Worm (Caenorhabditis elegans) whole organism, young adult: Measurements from ENCODE around the gene mel-28.

ENCODE experiments used
- B0261.1 ChIP-seq: sonication (generic microtip); optimal IDR thresholded peaks from 2 replicates; lab custom pipeline; 2016; ENCODE audit warnings: mild to moderate bottlenecking, missing genetic modification characterization, moderate library complexity, missing compliant biosample characterization
- D2030.7 ChIP-seq: fragments of 200-800 bp; sonication (Bioruptor generic); IDR thresholded peaks from 2 replicates; pipeline ENCODE4 v1.3.6; 2022; ENCODE audit warnings: missing genetic modification reagents, missing genetic modification characterization, missing compliant biosample characterization
- F37B4.10 ChIP-seq: fragments of 200-800 bp; sonication (Bioruptor generic); IDR thresholded peaks from 2 replicates; pipeline ENCODE4 v1.3.6; 2022; ENCODE audit warnings: missing genetic modification characterization, missing compliant biosample characterization
- F39B2.1 ChIP-seq: fragments of 200-800 bp; sonication (Bioruptor generic); IDR thresholded peaks from 2 replicates; pipeline ENCODE4 v1.3.6; 2022; ENCODE audit warnings: missing genetic modification reagents, missing genetic modification characterization, missing compliant biosample characterization
- F49E8.2 ChIP-seq: sonication (generic microtip); optimal IDR thresholded peaks from 3 replicates; lab custom pipeline; 2017; ENCODE audit warnings: missing genetic modification characterization, mild to moderate bottlenecking, missing compliant biosample characterization, antibody characterized with exemption, moderate library complexity; ENCODE audit not compliant: insufficient read depth
- F57C9.4 ChIP-seq: sonication (generic microtip); optimal IDR thresholded peaks from 2 replicates; lab custom pipeline; 2017; ENCODE audit warnings: mild to moderate bottlenecking, missing genetic modification characterization, missing compliant biosample characterization
- K11D2.4 ChIP-seq: fragments of 200-800 bp; sonication (Bioruptor generic); IDR thresholded peaks from 2 replicates; pipeline ENCODE4 v1.3.6; 2022; ENCODE audit warnings: missing genetic modification reagents, missing genetic modification characterization, missing compliant biosample characterization
- akir-1 ChIP-seq: fragments of 200-800 bp; sonication (Bioruptor generic); optimal IDR thresholded peaks from 2 replicates; lab custom pipeline; 2018; ENCODE audit warnings: mild to moderate bottlenecking, missing genetic modification characterization, moderate library complexity, missing compliant biosample characterization
- ama-1 ChIP-seq, 3 experiments: fragments of 150-350 bp in 1 of 3; sonication (generic microtip) in 2 of 3; optimal IDR thresholded peaks; 2 replicates each; lab custom pipeline; 2014 to 2018; ENCODE audit warnings: missing biosample characterization in 2 of 3, missing genetic modification characterization in 2 of 3, missing genetic modification reagents in 2 of 3
- aptf-3 ChIP-seq: fragments of 200-800 bp; sonication (Bioruptor generic); IDR thresholded peaks from 2 replicates; pipeline ENCODE4 v1.3.6; 2022; ENCODE audit warnings: missing genetic modification characterization, missing compliant biosample characterization
- athp-1 ChIP-seq: sonication (generic microtip); optimal IDR thresholded peaks from 2 replicates; lab custom pipeline; 2017; ENCODE audit warnings: mild to moderate bottlenecking, missing genetic modification characterization, missing compliant biosample characterization
- bed-1 ChIP-seq: fragments of 200-800 bp; sonication (Bioruptor generic); IDR thresholded peaks from 2 replicates; pipeline ENCODE4 v1.3.6; 2022; ENCODE audit warnings: missing genetic modification reagents, missing genetic modification characterization, missing compliant biosample characterization
- bed-2 ChIP-seq: fragments of 200-800 bp; sonication (Bioruptor generic); IDR thresholded peaks from 2 replicates; pipeline ENCODE4 v1.3.6; 2022; ENCODE audit warnings: missing genetic modification reagents, missing genetic modification characterization, missing compliant biosample characterization
- ccch-3 ChIP-seq: fragments of 200-800 bp; sonication (Bioruptor generic); optimal IDR thresholded peaks from 2 replicates; lab custom pipeline; 2018; ENCODE audit warnings: mild to moderate bottlenecking, missing genetic modification characterization, missing compliant biosample characterization
- cebp-2 ChIP-seq: fragments of 200-800 bp; sonication (Bioruptor generic); IDR thresholded peaks from 2 replicates; pipeline ENCODE4 v1.3.6; 2022; ENCODE audit warnings: missing genetic modification characterization, missing compliant biosample characterization
- ceh-40 ChIP-seq: fragments of 200-800 bp; sonication (Bioruptor generic); IDR thresholded peaks from 2 replicates; pipeline ENCODE4 v1.3.6; 2022; ENCODE audit warnings: missing genetic modification characterization, missing compliant biosample characterization
- ceh-58 ChIP-seq: fragments of 200-800 bp; sonication (Bioruptor generic); IDR thresholded peaks from 2 replicates; pipeline ENCODE4 v1.3.6; 2022; ENCODE audit warnings: missing genetic modification characterization, missing compliant biosample characterization
- ceh-79 ChIP-seq: sonication (generic microtip); optimal IDR thresholded peaks from 2 replicates; lab custom pipeline; 2017; ENCODE audit warnings: mild to moderate bottlenecking, missing genetic modification characterization, missing compliant biosample characterization
- ceh-91 ChIP-seq: fragments of 200-800 bp; sonication (Bioruptor generic); IDR thresholded peaks from 2 replicates; pipeline ENCODE4 v1.3.6; 2022; ENCODE audit warnings: missing genetic modification reagents, missing genetic modification characterization, missing compliant biosample characterization
- chd-7 ChIP-seq: sonication (generic microtip); optimal IDR thresholded peaks from 2 replicates; lab custom pipeline; 2016; ENCODE audit warnings: mild to moderate bottlenecking, missing genetic modification characterization, moderate library complexity, missing compliant biosample characterization
- efl-1 ChIP-seq: fragments of 150-350 bp; optimal IDR thresholded peaks from 2 replicates; lab custom pipeline; 2014; ENCODE audit warnings: missing biosample characterization, missing genetic modification reagents, missing genetic modification characterization
- egrh-3 ChIP-seq: fragments of 200-800 bp; sonication (Bioruptor generic); IDR thresholded peaks from 2 replicates; pipeline ENCODE4 v1.3.6; 2022; ENCODE audit warnings: missing genetic modification reagents, missing genetic modification characterization, missing compliant biosample characterization
- ets-4 ChIP-seq: fragments of 200-800 bp; sonication (Bioruptor generic); optimal IDR thresholded peaks from 2 replicates; lab custom pipeline; 2018; ENCODE audit warnings: mild to moderate bottlenecking, missing genetic modification characterization, missing compliant biosample characterization
- gei-17 ChIP-seq: fragments of 200-800 bp; sonication (Bioruptor generic); optimal IDR thresholded peaks from 2 replicates; lab custom pipeline; 2018; ENCODE audit warnings: mild to moderate bottlenecking, missing genetic modification characterization, missing compliant biosample characterization
- hlh-12 ChIP-seq: sonication (generic microtip); optimal IDR thresholded peaks from 2 replicates; lab custom pipeline; 2016; ENCODE audit warnings: missing genetic modification characterization, missing compliant biosample characterization
- hmg-1.2 ChIP-seq: fragments of 200-800 bp; sonication (Bioruptor generic); IDR thresholded peaks from 2 replicates; pipeline ENCODE4 v1.3.6; 2022; ENCODE audit warnings: missing genetic modification reagents, missing genetic modification characterization, missing compliant biosample characterization
- hmg-20 ChIP-seq: fragments of 200-800 bp; sonication (Bioruptor generic); IDR thresholded peaks from 2 replicates; pipeline ENCODE4 v1.3.6; 2022; ENCODE audit warnings: missing genetic modification reagents, missing genetic modification characterization, missing compliant biosample characterization
- let-607 ChIP-seq, 2 experiments: fragments of 200-800 bp in 1 of 2; sonication (Bioruptor generic) in 1 of 2; sonication (generic microtip) in 1 of 2; optimal IDR thresholded peaks; 2 replicates each; lab custom pipeline; 2016 to 2018; ENCODE audit warnings: mild to moderate bottlenecking in 2 of 2, missing compliant biosample characterization in 2 of 2, missing genetic modification characterization in 2 of 2, moderate library complexity in 2 of 2, missing genotype in 1 of 2
- lin-26 ChIP-seq: fragments of 200-800 bp; sonication (Bioruptor generic); IDR thresholded peaks from 2 replicates; pipeline ENCODE4 v1.3.6; 2022; ENCODE audit warnings: missing genetic modification reagents, missing genetic modification characterization, missing compliant biosample characterization
- lin-54 ChIP-seq: fragments of 200-800 bp; sonication (Bioruptor generic); optimal IDR thresholded peaks from 2 replicates; lab custom pipeline; 2018; ENCODE audit warnings: mild to moderate bottlenecking, missing genetic modification characterization, missing compliant biosample characterization
- lir-1 ChIP-seq: fragments of 200-800 bp; sonication (Bioruptor generic); conservative IDR thresholded peaks from 2 replicates; pipeline ENCODE4 v1.3.6; 2022; ENCODE audit warnings: missing genetic modification reagents, missing genetic modification characterization, missing compliant biosample characterization
- lsl-1 ChIP-seq: fragments of 200-800 bp; sonication (Bioruptor generic); optimal IDR thresholded peaks from 2 replicates; lab custom pipeline; 2018; ENCODE audit warnings: mild to moderate bottlenecking, missing genetic modification characterization, moderate library complexity, missing compliant biosample characterization
- madf-10 ChIP-seq: sonication (generic microtip); optimal IDR thresholded peaks from 2 replicates; lab custom pipeline; 2016; ENCODE audit warnings: mild to moderate bottlenecking, missing genetic modification characterization, missing compliant biosample characterization
- madf-6 ChIP-seq: fragments of 200-800 bp; sonication (Bioruptor generic); IDR thresholded peaks from 2 replicates; pipeline ENCODE4 v1.3.6; 2022; ENCODE audit warnings: missing genetic modification reagents, missing genetic modification characterization, missing compliant biosample characterization
- madf-8 ChIP-seq: fragments of 200-800 bp; sonication (Bioruptor generic); conservative IDR thresholded peaks from 2 replicates; pipeline ENCODE4 v1.3.6; 2022; ENCODE audit warnings: missing genetic modification reagents, missing genetic modification characterization, missing compliant biosample characterization
- mes-4 ChIP-seq: sonication (generic microtip); optimal IDR thresholded peaks from 2 replicates; lab custom pipeline; 2016; ENCODE audit warnings: missing genotype, missing genetic modification characterization, missing compliant biosample characterization
- nhr-27 ChIP-seq: fragments of 200-800 bp; sonication (Bioruptor generic); optimal IDR thresholded peaks from 2 replicates; lab custom pipeline; 2018; ENCODE audit warnings: mild to moderate bottlenecking, missing genetic modification characterization, moderate library complexity, missing compliant biosample characterization
- nhr-90 ChIP-seq: sonication (generic microtip); optimal IDR thresholded peaks from 2 replicates; lab custom pipeline; 2016; ENCODE audit warnings: missing genotype, mild to moderate bottlenecking, missing genetic modification characterization, missing compliant biosample characterization
- rcor-1 ChIP-seq: fragments of 200-800 bp; sonication (Bioruptor generic); IDR thresholded peaks from 2 replicates; pipeline ENCODE4 v1.3.6; 2022; ENCODE audit warnings: missing genetic modification reagents, missing genetic modification characterization, missing compliant biosample characterization
- rpc-1 ChIP-seq, 2 experiments: fragments of 150-350 bp in 1 of 2; sonication (generic microtip) in 1 of 2; optimal IDR thresholded peaks; 2 replicates each; lab custom pipeline; 2014 to 2018; ENCODE audit warnings: missing biosample characterization in 1 of 2, missing genetic modification characterization in 1 of 2, missing genetic modification reagents in 1 of 2, missing genotype in 1 of 2
- sdz-38 ChIP-seq: sonication (generic microtip); optimal IDR thresholded peaks from 2 replicates; lab custom pipeline; 2016; ENCODE audit warnings: missing genotype, missing genetic modification characterization, missing compliant biosample characterization
- tlf-1 ChIP-seq: fragments of 200-800 bp; sonication (Bioruptor generic); optimal IDR thresholded peaks from 2 replicates; lab custom pipeline; 2018; ENCODE audit warnings: mild to moderate bottlenecking, missing genetic modification characterization, missing compliant biosample characterization
- unc-62 ChIP-seq: fragments of 150-350 bp; optimal IDR thresholded peaks from 2 replicates; lab custom pipeline; 2014; ENCODE audit warnings: missing biosample characterization, missing genetic modification reagents, missing genetic modification characterization
- zfh-2 ChIP-seq: fragments of 200-800 bp; sonication (Bioruptor generic); conservative IDR thresholded peaks from 2 replicates; pipeline ENCODE4 v1.3.6; 2022; ENCODE audit warnings: missing genetic modification reagents, missing genetic modification characterization, missing compliant biosample characterization
- zim-3 ChIP-seq: sonication (generic microtip); optimal IDR thresholded peaks from 2 replicates; lab custom pipeline; 2017; ENCODE audit warnings: mild to moderate bottlenecking, missing genetic modification characterization, moderate library complexity, missing compliant biosample characterization
- ztf-18 ChIP-seq: sonication (generic microtip); optimal IDR thresholded peaks from 2 replicates; lab custom pipeline; 2016; ENCODE audit warnings: missing genotype, mild to moderate bottlenecking, missing genetic modification characterization, missing compliant biosample characterization
- ztf-22 ChIP-seq: fragments of 200-800 bp; sonication (Bioruptor generic); optimal IDR thresholded peaks from 2 replicates; lab custom pipeline; 2018; ENCODE audit warnings: mild to moderate bottlenecking, missing genetic modification characterization, moderate library complexity, missing compliant biosample characterization
- ztf-3 ChIP-seq: fragments of 200-800 bp; sonication (Bioruptor generic); optimal IDR thresholded peaks from 2 replicates; lab custom pipeline; 2018; ENCODE audit warnings: mild to moderate bottlenecking, missing genetic modification characterization, missing compliant biosample characterization
- ztf-6 ChIP-seq: fragments of 200-800 bp; sonication (Bioruptor generic); IDR thresholded peaks from 2 replicates; pipeline ENCODE4 v1.3.6; 2022; ENCODE audit warnings: missing genetic modification reagents, missing genetic modification characterization, missing compliant biosample characterization

mel-28 gene

ce11 chrIII:4754001-4754561 lies 31.8 kb upstream of the mel-28 start, which contains the start of the genes rps-0 and rbg-3 (continued):
- TF ChIP-seq madf-8 (GFP tag; lab: Robert Waterston, UW) (peak; percentile 42), F49E8.2 (tag; lab: Kevin White, UChicago) (peak; percentile 74), zim-3 (tag; lab: Kevin White, UChicago) (no peak), ceh-58 (GFP tag; lab: Robert Waterston, UW) (no peak), sdz-38 (tag; lab: Kevin White, UChicago) (no peak), B0261.1 (tag; lab: Kevin White, UChicago) (no peak), nhr-27 (tag; lab: Kevin White, UChicago) (no peak), tlf-1 (GFP tag; lab: Kevin White, UChicago) (peak; percentile 88), athp-1 (no peak), ama-1 (optimal IDR thresholded peaks at IDR 0.05; lab: Kevin White, UChicago) (no peak), ama-1 (GFP tag; optimal IDR thresholded peaks at IDR 0.05; lab: Kevin White, UChicago) (no peak), unc-62 (GFP tag; lab: Kevin White, UChicago) (no peak), cebp-2 (GFP tag; lab: Robert Waterston, UW) (no peak), efl-1 (GFP tag; lab: Kevin White, UChicago) (peak; percentile 62), akir-1 (GFP tag; lab: Kevin White, UChicago) (no peak), K11D2.4 (GFP tag; lab: Robert Waterston, UW) (peak; percentile 76), egrh-3 (no peak), hmg-1.2 (peak; percentile 89), lir-1 (GFP tag; lab: Robert Waterston, UW) (0 out of 2 replicates have a peak, but pooled peaks have one; percentile 22), F37B4.10 (GFP tag; lab: Robert Waterston, UW) (no peak), bed-1 (no peak), ceh-40 (GFP tag; lab: Robert Waterston, UW) (no peak), ceh-79 (tag; lab: Kevin White, UChicago) (no peak), gei-17 (GFP tag; lab: Kevin White, UChicago) (no peak), zfh-2 (GFP tag; lab: Robert Waterston, UW) (no peak), D2030.7 (GFP tag; lab: Robert Waterston, UW) (peak; percentile 79), ztf-3 (no peak), let-607 (tag; optimal IDR thresholded peaks at IDR 0.05; lab: Kevin White, UChicago) (peak in 1 of 2 experiments; percentile 74), hmg-20 (no peak), aptf-3 (no peak), lin-26 (no peak), rpc-1 (optimal IDR thresholded peaks at IDR 0.05; lab: Kevin White, UChicago) (no peak), rpc-1 (tag; optimal IDR thresholded peaks at IDR 0.05; lab: Kevin White, UChicago) (no peak), bed-2 (GFP tag; lab: Robert Waterston, UW) (no peak), ceh-91 (peak; percentile 81), F57C9.4 (tag; lab: Kevin White, UChicago) (no peak), rcor-1 (GFP tag; lab: Robert Waterston, UW) (peak; percentile 80), mes-4 (no peak), lsl-1 (GFP tag; lab: Kevin White, UChicago) (peak; percentile 68), ztf-6 (no peak), ztf-22 (no peak), ztf-18 (peak; percentile 90), nhr-90 (tag; lab: Kevin White, UChicago) (no peak), chd-7 (tag; lab: Kevin White, UChicago) (no peak), F39B2.1 (no peak), ccch-3 (GFP tag; lab: Kevin White, UChicago) (no peak), madf-10 (peak; percentile 77), hlh-12 (tag; lab: Kevin White, UChicago) (no peak), madf-6 (GFP tag; lab: Robert Waterston, UW) (peak; percentile 82), ets-4 (no peak), lin-54 (GFP tag; lab: Kevin White, UChicago) (peak; percentile 89)
